Worm (Caenorhabditis elegans) whole organism, L4 larva: ENCODE results near the gene unc-8.
A peak's percentile ranks its signal among the peaks of the same experiment; 100 is the strongest.

ENCODE experiments used
- F37D6.2 ChIP-seq: sonication (generic microtip); optimal IDR thresholded peaks from 2 replicates; lab custom pipeline; 2016; ENCODE audit warnings: mild to moderate bottlenecking, missing genetic modification characterization, missing compliant biosample characterization
- F44E2.7 ChIP-seq: fragments of 200-800 bp; sonication (Bioruptor generic); IDR thresholded peaks from 2 replicates; pipeline ENCODE4 v2.1.2; 2022; ENCODE audit warnings: missing genetic modification characterization, missing compliant biosample characterization
- F49E8.2 ChIP-seq: sonication (generic microtip); optimal IDR thresholded peaks from 2 replicates; lab custom pipeline; 2016; ENCODE audit warnings: missing compliant biosample characterization, mild to moderate bottlenecking, missing genetic modification characterization, borderline replicate concordance
- R02D3.7 ChIP-seq: fragments of 150-350 bp; sonication (generic microtip); optimal IDR thresholded peaks from 3 replicates; lab custom pipeline; 2014; ENCODE audit warnings: missing biosample characterization, missing genetic modification characterization
- T20F7.1 ChIP-seq: fragments of 200-800 bp; sonication (Bioruptor generic); optimal IDR thresholded peaks from 2 replicates; lab custom pipeline; 2018; ENCODE audit warnings: mild to moderate bottlenecking, missing genetic modification characterization, missing compliant biosample characterization
- T26A8.4 ChIP-seq: fragments of 200-800 bp; sonication (Bioruptor generic); IDR thresholded peaks from 2 replicates; pipeline ENCODE4 v1.3.6; 2022; ENCODE audit warnings: missing genetic modification characterization, missing compliant biosample characterization
- Y5F2A.4 ChIP-seq: fragments of 200-800 bp; sonication (Bioruptor generic); optimal IDR thresholded peaks from 2 replicates; lab custom pipeline; 2018; ENCODE audit warnings: mild to moderate bottlenecking, missing genetic modification characterization, missing compliant biosample characterization
- aha-1 ChIP-seq: fragments of 150-350 bp; peaks from one replicate; lab custom pipeline; 2014; ENCODE audit warnings: missing biosample characterization, missing genetic modification characterization
- arid-1 ChIP-seq: fragments of 200-800 bp; sonication (Bioruptor generic); conservative IDR thresholded peaks from 2 replicates; pipeline ENCODE4 v1.3.6; 2022; ENCODE audit warnings: missing genetic modification reagents, missing genetic modification characterization, missing compliant biosample characterization
- ceh-32 ChIP-seq: sonication (generic microtip); optimal IDR thresholded peaks from 2 replicates; lab custom pipeline; 2016; ENCODE audit warnings: mild to moderate bottlenecking, missing genetic modification characterization, missing compliant biosample characterization; ENCODE audit not compliant: poor library complexity
- ceh-44 ChIP-seq: fragments of 200-800 bp; sonication (Bioruptor generic); IDR thresholded peaks from 2 replicates; pipeline ENCODE4 v1.3.6; 2022; ENCODE audit warnings: missing genetic modification reagents, missing genetic modification characterization, missing compliant biosample characterization
- ceh-82 ChIP-seq: sonication (generic microtip); optimal IDR thresholded peaks from 2 replicates; lab custom pipeline; 2017; ENCODE audit warnings: missing biosample characterization, missing genetic modification characterization
- cey-2 ChIP-seq: sonication (generic microtip); optimal IDR thresholded peaks from 3 replicates; lab custom pipeline; 2017; ENCODE audit warnings: missing genetic modification characterization, mild to moderate bottlenecking, missing compliant biosample characterization, antibody characterized with exemption, borderline replicate concordance; ENCODE audit not compliant: insufficient read depth
- daf-16 ChIP-seq, 3 experiments: sonication (generic microtip); optimal IDR thresholded peaks; 2 replicates each; lab custom pipeline; 2016 to 2017; ENCODE audit warnings: missing genetic modification characterization in 3 of 3, missing genetic modification reagents in 3 of 3, mild to moderate bottlenecking in 2 of 3, missing compliant biosample characterization in 2 of 3, missing biosample characterization in 1 of 3, moderate library complexity in 1 of 3
- dmd-8 ChIP-seq: fragments of 200-800 bp; sonication (Bioruptor generic); IDR thresholded peaks from 2 replicates; pipeline ENCODE4 v1.3.6; 2022; ENCODE audit warnings: missing genetic modification characterization, missing compliant biosample characterization
- dve-1 ChIP-seq: sonication (generic microtip); optimal IDR thresholded peaks from 2 replicates; lab custom pipeline; 2017; ENCODE audit warnings: antibody characterized with exemption, mild to moderate bottlenecking, missing genetic modification characterization, missing compliant biosample characterization; ENCODE audit not compliant: insufficient read depth
- egl-43 ChIP-seq: fragments of 200-800 bp; sonication (Bioruptor generic); IDR thresholded peaks from 2 replicates; pipeline ENCODE4 v1.3.6; 2022; ENCODE audit warnings: missing genetic modification reagents, missing genetic modification characterization, missing compliant biosample characterization
- fkh-10 ChIP-seq: fragments of 150-350 bp; optimal IDR thresholded peaks from 2 replicates; lab custom pipeline; 2014; ENCODE audit warnings: missing biosample characterization, missing genetic modification reagents, missing genetic modification characterization
- fos-1 ChIP-seq: fragments of 150-350 bp; optimal IDR thresholded peaks from 2 replicates; lab custom pipeline; 2014; ENCODE audit warnings: missing biosample characterization, missing genetic modification characterization
- hif-1 ChIP-seq, 2 experiments: sonication (generic microtip); optimal IDR thresholded peaks; 2 replicates each; lab custom pipeline; 2016 to 2017; ENCODE audit warnings: missing compliant biosample characterization in 2 of 2, missing genetic modification characterization in 2 of 2, missing genetic modification reagents in 2 of 2, missing genotype in 2 of 2, mild to moderate bottlenecking in 1 of 2
- hlh-11 ChIP-seq: fragments of 200-800 bp; sonication (Bioruptor generic); optimal IDR thresholded peaks from 2 replicates; lab custom pipeline; 2018; ENCODE audit warnings: mild to moderate bottlenecking, missing genetic modification characterization, missing compliant biosample characterization
- hlh-30 ChIP-seq: sonication (generic microtip); optimal IDR thresholded peaks from 2 replicates; lab custom pipeline; 2017; ENCODE audit warnings: antibody characterized with exemption, mild to moderate bottlenecking, missing genetic modification characterization, missing compliant biosample characterization; ENCODE audit not compliant: insufficient read depth
- jun-1 ChIP-seq: fragments of 150-350 bp; optimal IDR thresholded peaks from 2 replicates; lab custom pipeline; 2014; ENCODE audit warnings: missing biosample characterization, missing genetic modification reagents, missing genetic modification characterization
- lin-1 ChIP-seq: fragments of 200-800 bp; sonication (Bioruptor generic); IDR thresholded peaks from 2 replicates; pipeline ENCODE4 v1.3.6; 2022; ENCODE audit warnings: missing genetic modification reagents, missing genetic modification characterization, missing compliant biosample characterization
- lsy-2 ChIP-seq, 2 experiments: fragments of 150-350 bp in 1 of 2; sonication (generic microtip) in 1 of 2; optimal IDR thresholded peaks; 2 replicates each; lab custom pipeline; 2014 to 2017; ENCODE audit warnings: missing biosample characterization in 2 of 2, missing genetic modification characterization in 2 of 2
- mdl-1 ChIP-seq, 2 experiments: fragments of 150-350 bp in 1 of 2; sonication (generic microtip) in 1 of 2; optimal IDR thresholded peaks; 2 replicates each; lab custom pipeline; 2014 to 2017; ENCODE audit warnings: missing biosample characterization in 2 of 2, missing genetic modification characterization in 2 of 2
- mep-1 ChIP-seq: fragments of 150-350 bp; sonication (generic microtip); optimal IDR thresholded peaks from 3 replicates; lab custom pipeline; 2014; ENCODE audit warnings: missing biosample characterization, missing genetic modification characterization
- mes-2 ChIP-seq: sonication (generic microtip); optimal IDR thresholded peaks from 2 replicates; lab custom pipeline; 2016; ENCODE audit warnings: missing genotype, mild to moderate bottlenecking, missing genetic modification characterization, missing compliant biosample characterization; ENCODE audit not compliant: poor library complexity, severe bottlenecking
- mxl-3 ChIP-seq: fragments of 200-800 bp; sonication (Bioruptor generic); optimal IDR thresholded peaks from 2 replicates; lab custom pipeline; 2018; ENCODE audit warnings: mild to moderate bottlenecking, missing genetic modification characterization, missing compliant biosample characterization
- nhr-10 ChIP-seq: fragments of 150-350 bp; optimal IDR thresholded peaks from 2 replicates; lab custom pipeline; 2014; ENCODE audit warnings: missing biosample characterization, missing genetic modification characterization
- nhr-11 ChIP-seq: fragments of 150-350 bp; optimal IDR thresholded peaks from 2 replicates; lab custom pipeline; 2014; ENCODE audit warnings: missing biosample characterization, missing genetic modification characterization
- nhr-25 ChIP-seq: sonication (generic microtip); optimal IDR thresholded peaks from 2 replicates; lab custom pipeline; 2017; ENCODE audit warnings: missing genetic modification characterization, mild to moderate bottlenecking, missing compliant biosample characterization, antibody characterized with exemption, moderate library complexity, borderline replicate concordance; ENCODE audit not compliant: insufficient read depth
- nhr-28 ChIP-seq: fragments of 150-350 bp; optimal IDR thresholded peaks from 2 replicates; lab custom pipeline; 2014; ENCODE audit warnings: missing biosample characterization, missing genetic modification characterization
- nhr-42 ChIP-seq: fragments of 200-800 bp; sonication (Bioruptor generic); IDR thresholded peaks from 2 replicates; pipeline ENCODE4 v1.3.6; 2022; ENCODE audit warnings: missing genetic modification characterization, missing compliant biosample characterization
- nhr-48 ChIP-seq: sonication (generic microtip); optimal IDR thresholded peaks from 2 replicates; lab custom pipeline; 2016; ENCODE audit warnings: mild to moderate bottlenecking, missing genetic modification characterization, missing compliant biosample characterization
- nhr-77 ChIP-seq: fragments of 150-350 bp; optimal IDR thresholded peaks from 2 replicates; lab custom pipeline; 2014; ENCODE audit warnings: missing biosample characterization, missing genetic modification characterization
- pqm-1 ChIP-seq: sonication (generic microtip); optimal IDR thresholded peaks from 2 replicates; lab custom pipeline; 2017; ENCODE audit warnings: missing biosample characterization, missing genetic modification characterization
- rbr-2 ChIP-seq: sonication (generic microtip); optimal IDR thresholded peaks from 2 replicates; lab custom pipeline; 2016; ENCODE audit warnings: missing genotype, missing genetic modification characterization, missing compliant biosample characterization
- snpc-4 ChIP-seq: fragments of 150-350 bp; optimal IDR thresholded peaks from 2 replicates; lab custom pipeline; 2014; ENCODE audit warnings: missing biosample characterization, missing genetic modification characterization
- spr-1 ChIP-seq: sonication (generic microtip); optimal IDR thresholded peaks from 2 replicates; lab custom pipeline; 2016; ENCODE audit warnings: mild to moderate bottlenecking, missing genetic modification characterization, missing compliant biosample characterization
- unc-130 ChIP-seq: sonication (generic microtip); optimal IDR thresholded peaks from 2 replicates; lab custom pipeline; 2016; ENCODE audit warnings: missing genetic modification reagents, missing genetic modification characterization, missing compliant biosample characterization
- unc-62 ChIP-seq, 3 experiments: fragments of 150-350 bp in 1 of 3; sonication (generic microtip); optimal IDR thresholded peaks in 2 of 3; peaks in 1 of 3; 1 replicate in 1 of 3; 2 replicates in 2 of 3; lab custom pipeline; 2014 to 2017; ENCODE audit warnings: missing biosample characterization in 3 of 3, missing genetic modification characterization in 3 of 3, missing genetic modification reagents in 3 of 3, missing genotype in 1 of 3
- zag-1 ChIP-seq: fragments of 150-350 bp; optimal IDR thresholded peaks from 2 replicates; lab custom pipeline; 2014; ENCODE audit warnings: missing biosample characterization, missing genetic modification characterization
- zfp-2 ChIP-seq: sonication (generic microtip); optimal IDR thresholded peaks from 2 replicates; lab custom pipeline; 2016; ENCODE audit warnings: mild to moderate bottlenecking, missing genetic modification characterization, missing compliant biosample characterization
- ztf-7 ChIP-seq: fragments of 150-350 bp; optimal IDR thresholded peaks from 2 replicates; lab custom pipeline; 2014; ENCODE audit warnings: missing biosample characterization, missing genetic modification characterization

Gene unc-8

ce11 chrIV:7233566-7234014, 36.6 kb downstream of the unc-8 start:
- no peak for TF ChIP-seq fos-1
- peak in 1 of 2 experiments; percentile 52 for TF ChIP-seq daf-16 (GFP tag; optimal IDR thresholded peaks at IDR 0.05; lab: Kevin White, UChicago)
- no peak for TF ChIP-seq daf-16 (tag; optimal IDR thresholded peaks at IDR 0.05; lab: Kevin White, UChicago)
- no peak for TF ChIP-seq ztf-7 (tag; lab: Kevin White, UChicago)
- TF ChIP-seq nhr-48 (tag; lab: Kevin White, UChicago) = peak; percentile 60
- TF ChIP-seq aha-1 = peak; percentile 41
- TF ChIP-seq dmd-8 (GFP tag; lab: Robert Waterston, UW) = no peak
- TF ChIP-seq mes-2 (tag; lab: Kevin White, UChicago) = no peak
- TF ChIP-seq nhr-28 (tag; lab: Kevin White, UChicago) = peak; percentile 42
- no peak for TF ChIP-seq T20F7.1 (GFP tag; lab: Kevin White, UChicago)
- TF ChIP-seq ceh-82 = no peak
- TF ChIP-seq unc-130 (GFP tag; lab: Kevin White, UChicago) = no peak
- no peak for TF ChIP-seq hlh-30
- TF ChIP-seq lsy-2 (tag; optimal IDR thresholded peaks at IDR 0.05; lab: Kevin White, UChicago) = no peak
- TF ChIP-seq R02D3.7 = no peak
- TF ChIP-seq mdl-1 (tag; optimal IDR thresholded peaks at IDR 0.05; lab: Kevin White, UChicago) = peak in 1 of 2 experiments; percentile 30
- no peak for TF ChIP-seq zfp-2
- TF ChIP-seq zag-1 (tag; lab: Kevin White, UChicago) = no peak
- peak; percentile 78 for TF ChIP-seq mxl-3 (GFP tag; lab: Kevin White, UChicago)
- TF ChIP-seq hif-1 (tag; optimal IDR thresholded peaks at IDR 0.05; lab: Kevin White, UChicago) = no peak
- TF ChIP-seq hlh-11 (tag; lab: Kevin White, UChicago) = peak; percentile 81
- no peak for TF ChIP-seq snpc-4 (tag; lab: Kevin White, UChicago)
- peak in 1 of 2 experiments; percentile 83 for TF ChIP-seq unc-62 (GFP tag; optimal IDR thresholded peaks at IDR 0.05 in 1 of 2; lab: Kevin White, UChicago)
- TF ChIP-seq unc-62 (tag; optimal IDR thresholded peaks at IDR 0.05; lab: Kevin White, UChicago) = no peak
- no peak for TF ChIP-seq arid-1

- TF ChIP-seq F44E2.7 (no peak), aha-1 (peak; percentile 42)
Measured at ce11 chrIV:7234623-7235022, 37.7 kb downstream of the unc-8 start.

- TF ChIP-seq Y5F2A.4 (GFP tag; lab: Kevin White, UChicago) = no peak
- TF ChIP-seq cey-2 (tag; lab: Kevin White, UChicago) = no peak
- peak; percentile 77 for TF ChIP-seq hlh-11 (tag; lab: Kevin White, UChicago)
- peak; percentile 4 for TF ChIP-seq F37D6.2 (tag; lab: Kevin White, UChicago)
- TF ChIP-seq nhr-11 (tag; lab: Kevin White, UChicago) = peak; percentile 57
- no peak for TF ChIP-seq jun-1 (tag; lab: Kevin White, UChicago)
- peak; percentile 46; the same call in 1 of the 2 replicates for TF ChIP-seq lin-1
- TF ChIP-seq ceh-44 (GFP tag; lab: Robert Waterston, UW) = no peak
- TF ChIP-seq mes-2 (tag; lab: Kevin White, UChicago) = peak; percentile 38
- TF ChIP-seq fkh-10 (GFP tag; lab: Kevin White, UChicago) = peak; percentile 56
- TF ChIP-seq mep-1 (tag; lab: Kevin White, UChicago) = peak; percentile 71
- peak; percentile 78 for TF ChIP-seq dve-1 (tag; lab: Kevin White, UChicago)
- TF ChIP-seq T26A8.4 (GFP tag; lab: Robert Waterston, UW) = 0 out of 2 replicates have a peak, but pooled peaks have one; percentile 41
- TF ChIP-seq hlh-30 = peak; percentile 16
- TF ChIP-seq lsy-2 (tag; optimal IDR thresholded peaks at IDR 0.05; lab: Kevin White, UChicago) = peak; percentile 9 to 56
- peak in 1 of 2 experiments; percentile 19 for TF ChIP-seq mdl-1 (tag; optimal IDR thresholded peaks at IDR 0.05; lab: Kevin White, UChicago)
- 0 out of 2 replicates have a peak, but pooled peaks have one; percentile 43 for TF ChIP-seq nhr-42
- no peak for TF ChIP-seq nhr-77 (tag; lab: Kevin White, UChicago)
- peak; percentile 96 for TF ChIP-seq pqm-1 (tag; lab: Kevin White, UChicago)
- TF ChIP-seq egl-43 (GFP tag; lab: Robert Waterston, UW) = peak; percentile 75
- peak in 1 of 2 experiments; percentile 43 for TF ChIP-seq daf-16 (GFP tag; optimal IDR thresholded peaks at IDR 0.05; lab: Kevin White, UChicago)
- TF ChIP-seq daf-16 (tag; optimal IDR thresholded peaks at IDR 0.05; lab: Kevin White, UChicago) = peak; percentile 18
- TF ChIP-seq nhr-10 = no peak
- TF ChIP-seq spr-1 (tag; lab: Kevin White, UChicago) = no peak
- TF ChIP-seq rbr-2 (tag; lab: Kevin White, UChicago) = peak; percentile 64
- TF ChIP-seq F49E8.2 (tag; lab: Kevin White, UChicago) = no peak
- TF ChIP-seq ceh-32 (tag; lab: Kevin White, UChicago) = no peak
- no peak for TF ChIP-seq nhr-25
Measured at ce11 chrIV:7235382-7235917, 38.5 kb downstream of the unc-8 start.
